Worm (Caenorhabditis elegans) whole organism, L4/young adult: ENCODE data around the gene Y37E11B.5.

Source experiments
- W03F9.2 ChIP-seq: fragments of 150-350 bp; optimal IDR thresholded peaks from 2 replicates; lab custom pipeline; 2014; ENCODE audit warnings: missing biosample characterization, missing genetic modification characterization
- dao-5 ChIP-seq: sonication (generic microtip); optimal IDR thresholded peaks from 2 replicates; lab custom pipeline; 2016; ENCODE audit warnings: missing genotype, missing genetic modification characterization, moderate library complexity, missing compliant biosample characterization
- him-1 ChIP-seq: sonication (generic microtip); optimal IDR thresholded peaks from 2 replicates; lab custom pipeline; 2016; ENCODE audit warnings: missing genotype, missing genetic modification reagents, missing genetic modification characterization, missing compliant biosample characterization

DNA sequence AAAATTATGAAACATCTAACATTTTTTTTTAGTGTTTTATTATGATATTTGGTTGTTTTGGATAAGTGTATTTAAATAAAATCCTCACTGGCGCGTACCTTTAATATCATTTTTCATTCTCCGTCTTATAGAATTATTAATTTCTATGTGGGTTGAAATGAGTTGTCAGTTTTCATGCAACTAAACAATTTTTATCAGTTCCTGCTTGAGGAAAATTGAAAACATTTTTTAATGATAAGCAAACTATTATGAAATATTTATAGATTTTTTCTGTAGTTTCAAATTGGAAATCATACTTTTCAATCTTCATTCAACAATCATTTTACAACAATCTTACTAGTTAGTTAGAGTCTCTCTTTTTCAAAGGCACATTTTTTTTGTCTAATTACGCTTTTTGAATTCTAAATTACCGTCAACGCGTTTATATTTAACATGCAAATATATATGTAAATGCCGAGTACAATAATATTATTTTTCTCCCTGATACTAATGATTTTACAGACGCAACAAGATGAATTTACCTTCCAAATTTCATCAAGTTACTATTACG is 8.0 kb upstream of the Y37E11B.5 start, which contains the start of the genes Y37E11B.10 and kgb-2:
- TF ChIP-seq him-1 (tag; lab: Kevin White, UChicago) (no peak), W03F9.2 (no peak), dao-5 (tag; lab: Kevin White, UChicago) (no peak)
